Worm (Caenorhabditis elegans): ENCODE results near the gene sdz-11.

ce11 chrII:3739647-3740046 lies 12.4 kb downstream of the sdz-11 start, which contains the start of gene F12E12.2:
- TF ChIP-seq him-1 (tag; optimal IDR thresholded peaks at IDR 0.05) (no peak), dao-5 (tag; optimal IDR thresholded peaks at IDR 0.05) (no peak), W03F9.2 (tag; optimal IDR thresholded peaks at IDR 0.05) (no peak)
